Worm (Caenorhabditis elegans): Measurements from ENCODE around the gene zmp-5.
A peak's percentile ranks its signal among the peaks of the same experiment; 100 is the strongest.

DNA sequence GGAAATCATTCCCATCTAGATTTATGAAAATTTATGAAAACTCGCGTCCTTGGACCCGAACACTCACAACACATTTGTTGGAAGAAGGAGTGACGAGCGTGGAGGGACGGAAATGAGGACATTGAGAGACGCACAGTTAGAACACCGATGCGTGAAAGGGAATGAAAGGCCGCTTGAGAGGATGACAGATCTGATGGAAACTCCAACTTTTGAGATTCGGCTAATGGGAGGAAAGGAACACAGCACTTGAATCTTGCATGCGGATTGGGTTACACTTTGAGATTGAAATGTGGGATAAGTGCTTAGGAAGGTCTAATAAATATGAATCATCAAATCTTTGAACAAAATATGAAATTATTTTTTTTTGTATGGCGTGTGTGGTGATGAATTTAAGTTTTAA is 1.1 kb upstream of the zmp-5 start:
- TF ChIP-seq fos-1 (tag; optimal IDR thresholded peaks at IDR 0.05) = no peak
- TF ChIP-seq aly-2 (tag; optimal IDR thresholded peaks at IDR 0.05) = no peak
- TF ChIP-seq F13H6.1 (tag; optimal IDR thresholded peaks at IDR 0.05) = no peak
- TF ChIP-seq nhr-12 (tag; optimal IDR thresholded peaks at IDR 0.05) = no peak
- peak; percentile 2 for TF ChIP-seq nhr-25 (tag; optimal IDR thresholded peaks at IDR 0.05)
- no peak for TF ChIP-seq nhr-237 (tag; optimal IDR thresholded peaks at IDR 0.05)
- TF ChIP-seq lin-13 (GFP tag; optimal IDR thresholded peaks at IDR 0.05) = no peak
- no peak for TF ChIP-seq egl-27 (tag; optimal IDR thresholded peaks at IDR 0.05)
- no peak for TF ChIP-seq snpc-4 (tag; optimal IDR thresholded peaks at IDR 0.05)
- no peak for TF ChIP-seq unc-62 (GFP tag; optimal IDR thresholded peaks at IDR 0.05)
- no peak for TF ChIP-seq blmp-1 (tag; optimal IDR thresholded peaks at IDR 0.05; ENCODE audit: insufficient read depth)
- no peak for TF ChIP-seq Y55F3AM.14 (GFP tag; optimal IDR thresholded peaks at IDR 0.05)
- TF ChIP-seq sem-4 (tag; optimal IDR thresholded peaks at IDR 0.05) = no peak
- TF ChIP-seq R02D3.7 (tag; optimal IDR thresholded peaks at IDR 0.05) = no peak

All from whole organism, L2 larva.